Worm (Caenorhabditis elegans): ENCODE measurements around the gene praf-3.

- TF ChIP-seq dpl-1 (GFP tag; optimal IDR thresholded peaks at IDR 0.05) = no peak
- TF ChIP-seq lin-13 (GFP tag; optimal IDR thresholded peaks at IDR 0.05) = no peak
- TF ChIP-seq zfp-2 (tag; optimal IDR thresholded peaks at IDR 0.05) = no peak
- TF ChIP-seq unc-130 (GFP tag; optimal IDR thresholded peaks at IDR 0.05) = no peak
- no peak for TF ChIP-seq php-3 (GFP tag; IDR thresholded peaks at IDR 0.05)
- no peak for TF ChIP-seq ceh-28 (tag; optimal IDR thresholded peaks at IDR 0.05)
- TF ChIP-seq set-16 (GFP tag; IDR thresholded peaks at IDR 0.05) = no peak
Observed at ce11 chrIV:8396348-8396747, 16.6 kb downstream of the praf-3 start, which contains the start of gene timm-17B.2.

All from whole organism, L4 larva.